Worm (Caenorhabditis elegans) whole organism, young adult: Measurements from ENCODE around the gene attf-3.
A peak's percentile ranks its signal among the peaks of the same experiment; 100 is the strongest.

Experiments used
- B0336.3 ChIP-seq: fragments of 200-800 bp; sonication (Bioruptor generic); IDR thresholded peaks from 2 replicates; pipeline ENCODE4 v1.3.6; 2022; ENCODE audit warnings: missing genetic modification characterization, missing compliant biosample characterization
- C17E4.6 ChIP-seq: fragments of 200-800 bp; sonication (Bioruptor generic); IDR thresholded peaks from 2 replicates; pipeline ENCODE4 v1.3.6; 2022; ENCODE audit warnings: missing genetic modification reagents, missing genetic modification characterization, missing compliant biosample characterization
- F39B2.1 ChIP-seq: fragments of 200-800 bp; sonication (Bioruptor generic); IDR thresholded peaks from 2 replicates; pipeline ENCODE4 v1.3.6; 2022; ENCODE audit warnings: missing genetic modification reagents, missing genetic modification characterization, missing compliant biosample characterization
- F52B5.7 ChIP-seq: sonication (generic microtip); optimal IDR thresholded peaks from 2 replicates; lab custom pipeline; 2016; ENCODE audit warnings: mild to moderate bottlenecking, missing genetic modification characterization, missing compliant biosample characterization
- F55B11.4 ChIP-seq: sonication (generic microtip); optimal IDR thresholded peaks from 2 replicates; lab custom pipeline; 2016; ENCODE audit warnings: missing compliant biosample characterization, missing genetic modification characterization, borderline replicate concordance; ENCODE audit not compliant: insufficient read depth
- F57A8.1 ChIP-seq: fragments of 200-800 bp; sonication (Bioruptor generic); optimal IDR thresholded peaks from 2 replicates; lab custom pipeline; 2018; ENCODE audit warnings: mild to moderate bottlenecking, missing genetic modification characterization, moderate library complexity, missing compliant biosample characterization
- Y56A3A.18 ChIP-seq: fragments of 200-800 bp; sonication (Bioruptor generic); IDR thresholded peaks from 2 replicates; pipeline ENCODE4 v1.3.6; 2022; ENCODE audit warnings: missing genetic modification reagents, missing genetic modification characterization, missing compliant biosample characterization
- akir-1 ChIP-seq: fragments of 200-800 bp; sonication (Bioruptor generic); optimal IDR thresholded peaks from 2 replicates; lab custom pipeline; 2018; ENCODE audit warnings: mild to moderate bottlenecking, missing genetic modification characterization, moderate library complexity, missing compliant biosample characterization
- ama-1 ChIP-seq, 3 experiments: fragments of 150-350 bp in 1 of 3; sonication (generic microtip) in 2 of 3; optimal IDR thresholded peaks; 2 replicates each; lab custom pipeline; 2014 to 2018; ENCODE audit warnings: missing biosample characterization in 2 of 3, missing genetic modification characterization in 2 of 3, missing genetic modification reagents in 2 of 3
- aptf-2 ChIP-seq: fragments of 200-800 bp; sonication (Bioruptor generic); conservative IDR thresholded peaks from 2 replicates; pipeline ENCODE4 v1.3.6; 2022; ENCODE audit warnings: missing genetic modification reagents, missing genetic modification characterization, missing compliant biosample characterization
- ccch-3 ChIP-seq: fragments of 200-800 bp; sonication (Bioruptor generic); optimal IDR thresholded peaks from 2 replicates; lab custom pipeline; 2018; ENCODE audit warnings: mild to moderate bottlenecking, missing genetic modification characterization, missing compliant biosample characterization
- ceh-100 ChIP-seq: fragments of 200-800 bp; sonication (Bioruptor generic); IDR thresholded peaks from 2 replicates; pipeline ENCODE4 v1.3.6; 2022; ENCODE audit warnings: missing genetic modification reagents, missing genetic modification characterization, missing compliant biosample characterization
- ceh-27 ChIP-seq: fragments of 200-800 bp; sonication (Bioruptor generic); optimal IDR thresholded peaks from 2 replicates; lab custom pipeline; 2018; ENCODE audit warnings: mild to moderate bottlenecking, missing genetic modification characterization, moderate library complexity, missing compliant biosample characterization
- ceh-40 ChIP-seq: fragments of 200-800 bp; sonication (Bioruptor generic); IDR thresholded peaks from 2 replicates; pipeline ENCODE4 v1.3.6; 2022; ENCODE audit warnings: missing genetic modification characterization, missing compliant biosample characterization
- ceh-58 ChIP-seq: fragments of 200-800 bp; sonication (Bioruptor generic); IDR thresholded peaks from 2 replicates; pipeline ENCODE4 v1.3.6; 2022; ENCODE audit warnings: missing genetic modification characterization, missing compliant biosample characterization
- dox-1 ChIP-seq: fragments of 200-800 bp; sonication (Bioruptor generic); IDR thresholded peaks from 2 replicates; pipeline ENCODE4 v1.3.6; 2022; ENCODE audit warnings: missing genetic modification reagents, missing genetic modification characterization, missing compliant biosample characterization
- dpff-1 ChIP-seq: sonication (generic microtip); optimal IDR thresholded peaks from 2 replicates; lab custom pipeline; 2017; ENCODE audit warnings: mild to moderate bottlenecking, missing genetic modification characterization, missing compliant biosample characterization
- dpl-1 ChIP-seq: fragments of 150-350 bp; optimal IDR thresholded peaks from 2 replicates; lab custom pipeline; 2014; ENCODE audit warnings: missing biosample characterization, missing genetic modification reagents, missing genetic modification characterization
- egrh-3 ChIP-seq: fragments of 200-800 bp; sonication (Bioruptor generic); IDR thresholded peaks from 2 replicates; pipeline ENCODE4 v1.3.6; 2022; ENCODE audit warnings: missing genetic modification reagents, missing genetic modification characterization, missing compliant biosample characterization
- ets-4 ChIP-seq: fragments of 200-800 bp; sonication (Bioruptor generic); optimal IDR thresholded peaks from 2 replicates; lab custom pipeline; 2018; ENCODE audit warnings: mild to moderate bottlenecking, missing genetic modification characterization, missing compliant biosample characterization
- gei-17 ChIP-seq: fragments of 200-800 bp; sonication (Bioruptor generic); optimal IDR thresholded peaks from 2 replicates; lab custom pipeline; 2018; ENCODE audit warnings: mild to moderate bottlenecking, missing genetic modification characterization, missing compliant biosample characterization
- hmg-1.2 ChIP-seq: fragments of 200-800 bp; sonication (Bioruptor generic); IDR thresholded peaks from 2 replicates; pipeline ENCODE4 v1.3.6; 2022; ENCODE audit warnings: missing genetic modification reagents, missing genetic modification characterization, missing compliant biosample characterization
- hsf-1 ChIP-seq: fragments of 200-800 bp; sonication (Bioruptor generic); IDR thresholded peaks from 2 replicates; pipeline ENCODE4 v1.3.6; 2022; ENCODE audit warnings: missing genetic modification reagents, missing genetic modification characterization, missing compliant biosample characterization
- let-526 ChIP-seq: fragments of 200-800 bp; sonication (Bioruptor generic); IDR thresholded peaks from 2 replicates; pipeline ENCODE4 v1.3.6; 2022; ENCODE audit warnings: missing genetic modification reagents, missing genetic modification characterization, missing compliant biosample characterization
- let-607 ChIP-seq, 2 experiments: fragments of 200-800 bp in 1 of 2; sonication (Bioruptor generic) in 1 of 2; sonication (generic microtip) in 1 of 2; optimal IDR thresholded peaks; 2 replicates each; lab custom pipeline; 2016 to 2018; ENCODE audit warnings: mild to moderate bottlenecking in 2 of 2, missing compliant biosample characterization in 2 of 2, missing genetic modification characterization in 2 of 2, moderate library complexity in 2 of 2, missing genotype in 1 of 2
- lin-35 ChIP-seq, 3 experiments: fragments of 150-350 bp in 2 of 3; sonication (generic microtip) in 1 of 3; optimal IDR thresholded peaks; 2 replicates each; lab custom pipeline; 2014 to 2018; ENCODE audit warnings: missing biosample characterization in 3 of 3, missing genetic modification characterization in 3 of 3, missing genetic modification reagents in 3 of 3
- lir-1 ChIP-seq: fragments of 200-800 bp; sonication (Bioruptor generic); conservative IDR thresholded peaks from 2 replicates; pipeline ENCODE4 v1.3.6; 2022; ENCODE audit warnings: missing genetic modification reagents, missing genetic modification characterization, missing compliant biosample characterization
- madf-3 ChIP-seq: fragments of 200-800 bp; sonication (Bioruptor generic); IDR thresholded peaks from 2 replicates; pipeline ENCODE4 v1.3.6; 2022; ENCODE audit warnings: missing genetic modification reagents, missing genetic modification characterization, missing compliant biosample characterization
- madf-8 ChIP-seq: fragments of 200-800 bp; sonication (Bioruptor generic); conservative IDR thresholded peaks from 2 replicates; pipeline ENCODE4 v1.3.6; 2022; ENCODE audit warnings: missing genetic modification reagents, missing genetic modification characterization, missing compliant biosample characterization
- mes-4 ChIP-seq: sonication (generic microtip); optimal IDR thresholded peaks from 2 replicates; lab custom pipeline; 2016; ENCODE audit warnings: missing genotype, missing genetic modification characterization, missing compliant biosample characterization
- nfya-2 ChIP-seq: fragments of 200-800 bp; sonication (Bioruptor generic); IDR thresholded peaks from 2 replicates; pipeline ENCODE4 v1.3.6; 2022; ENCODE audit warnings: missing genetic modification reagents, missing genetic modification characterization, missing compliant biosample characterization
- nfyb-1 ChIP-seq: fragments of 200-800 bp; sonication (Bioruptor generic); IDR thresholded peaks from 2 replicates; pipeline ENCODE4 v1.3.6; 2022; ENCODE audit warnings: missing genetic modification reagents, missing genetic modification characterization, missing compliant biosample characterization
- nhr-179 ChIP-seq: sonication (generic microtip); optimal IDR thresholded peaks from 2 replicates; lab custom pipeline; 2016; ENCODE audit warnings: mild to moderate bottlenecking, missing genetic modification characterization, missing compliant biosample characterization
- nhr-80 ChIP-seq: sonication (generic microtip); optimal IDR thresholded peaks from 2 replicates; lab custom pipeline; 2016; ENCODE audit warnings: missing genetic modification characterization, missing compliant biosample characterization
- pbrm-1 ChIP-seq: fragments of 200-800 bp; sonication (Bioruptor generic); IDR thresholded peaks from 2 replicates; pipeline ENCODE4 v1.3.6; 2022; ENCODE audit warnings: missing genetic modification reagents, missing genetic modification characterization, missing compliant biosample characterization
- snpc-1.3 ChIP-seq: sonication (generic microtip); optimal IDR thresholded peaks from 2 replicates; lab custom pipeline; 2017; ENCODE audit warnings: missing genetic modification characterization, mild to moderate bottlenecking, missing compliant biosample characterization, antibody characterized with exemption, moderate library complexity, missing genotype, missing genetic modification reagents; ENCODE audit not compliant: insufficient read depth
- somi-1 ChIP-seq: fragments of 200-800 bp; sonication (Bioruptor generic); optimal IDR thresholded peaks from 2 replicates; lab custom pipeline; 2018; ENCODE audit warnings: mild to moderate bottlenecking, missing genetic modification characterization, missing compliant biosample characterization
- unc-62 ChIP-seq: fragments of 150-350 bp; optimal IDR thresholded peaks from 2 replicates; lab custom pipeline; 2014; ENCODE audit warnings: missing biosample characterization, missing genetic modification reagents, missing genetic modification characterization
- zfh-2 ChIP-seq: fragments of 200-800 bp; sonication (Bioruptor generic); conservative IDR thresholded peaks from 2 replicates; pipeline ENCODE4 v1.3.6; 2022; ENCODE audit warnings: missing genetic modification reagents, missing genetic modification characterization, missing compliant biosample characterization
- zim-3 ChIP-seq: sonication (generic microtip); optimal IDR thresholded peaks from 2 replicates; lab custom pipeline; 2017; ENCODE audit warnings: mild to moderate bottlenecking, missing genetic modification characterization, moderate library complexity, missing compliant biosample characterization
- ztf-18 ChIP-seq: sonication (generic microtip); optimal IDR thresholded peaks from 2 replicates; lab custom pipeline; 2016; ENCODE audit warnings: missing genotype, mild to moderate bottlenecking, missing genetic modification characterization, missing compliant biosample characterization
- ztf-22 ChIP-seq: fragments of 200-800 bp; sonication (Bioruptor generic); optimal IDR thresholded peaks from 2 replicates; lab custom pipeline; 2018; ENCODE audit warnings: mild to moderate bottlenecking, missing genetic modification characterization, moderate library complexity, missing compliant biosample characterization
- ztf-3 ChIP-seq: fragments of 200-800 bp; sonication (Bioruptor generic); optimal IDR thresholded peaks from 2 replicates; lab custom pipeline; 2018; ENCODE audit warnings: mild to moderate bottlenecking, missing genetic modification characterization, missing compliant biosample characterization

The attf-3 gene

ce11 chrIII:64747-65625 lies 21.2 kb downstream of the attf-3 start:
- TF ChIP-seq pbrm-1 (GFP tag; lab: Robert Waterston, UW) (peak; percentile 28; the same call in 1 of the 2 replicates), C17E4.6 (GFP tag; lab: Robert Waterston, UW) (no peak), ceh-40 (0 out of 2 replicates have a peak, but pooled peaks have one; percentile 40), B0336.3 (GFP tag; lab: Robert Waterston, UW) (0 out of 2 replicates have a peak, but pooled peaks have one; percentile 40), dpff-1 (tag; lab: Kevin White, UChicago) (peak; percentile 13), nfyb-1 (peak; percentile 67), F57A8.1 (peak; percentile 45), ztf-18 (tag; lab: Kevin White, UChicago) (no peak), gei-17 (GFP tag; lab: Kevin White, UChicago) (no peak), nfya-2 (GFP tag; lab: Robert Waterston, UW) (0 out of 2 replicates have a peak, but pooled peaks have one; percentile 23), hsf-1 (GFP tag; lab: Robert Waterston, UW) (0 out of 2 replicates have a peak, but pooled peaks have one; percentile 16), zfh-2 (peak; percentile 62; the same call in 1 of the 2 replicates), F52B5.7 (tag; lab: Kevin White, UChicago) (peak; percentile 36), dox-1 (GFP tag; lab: Robert Waterston, UW) (peak; percentile 60), madf-3 (GFP tag; lab: Robert Waterston, UW) (0 out of 2 replicates have a peak, but pooled peaks have one; percentile 64), ceh-100 (no peak), snpc-1.3 (no peak), ztf-22 (GFP tag; lab: Kevin White, UChicago) (no peak), egrh-3 (GFP tag; lab: Robert Waterston, UW) (0 out of 2 replicates have a peak, but pooled peaks have one; percentile 3), hmg-1.2 (peak; percentile 28; the same call in 1 of the 2 replicates), ama-1 (optimal IDR thresholded peaks at IDR 0.05; lab: Kevin White, UChicago) (peak; percentile 11), ama-1 (GFP tag; optimal IDR thresholded peaks at IDR 0.05; lab: Kevin White, UChicago) (no peak)

ce11 chrIII:63584-64316 lies 22.4 kb downstream of the attf-3 start:
- no peak for TF ChIP-seq F39B2.1
- peak; percentile 58 for TF ChIP-seq somi-1 (GFP tag; lab: Kevin White, UChicago)
- no peak for TF ChIP-seq snpc-1.3
- no peak for TF ChIP-seq lin-35 (GFP tag; optimal IDR thresholded peaks at IDR 0.05; lab: Kevin White, UChicago)
- TF ChIP-seq let-526 (GFP tag; lab: Robert Waterston, UW), result peak; percentile 72; the same call in 1 of the 2 replicates
- TF ChIP-seq lir-1 (GFP tag; lab: Robert Waterston, UW), result no peak
- TF ChIP-seq F57A8.1, result no peak
- no peak for TF ChIP-seq ceh-27 (GFP tag; lab: Kevin White, UChicago)
- no peak for TF ChIP-seq ztf-18 (tag; lab: Kevin White, UChicago)
- TF ChIP-seq hsf-1 (GFP tag; lab: Robert Waterston, UW), result no peak
- TF ChIP-seq madf-8 (GFP tag; lab: Robert Waterston, UW), result no peak
- no peak for TF ChIP-seq gei-17 (GFP tag; lab: Kevin White, UChicago)
- TF ChIP-seq F55B11.4 (tag; lab: Kevin White, UChicago), result no peak
- TF ChIP-seq ccch-3 (GFP tag; lab: Kevin White, UChicago), result no peak
- TF ChIP-seq Y56A3A.18 (GFP tag; lab: Robert Waterston, UW), result no peak
- TF ChIP-seq zim-3 (tag; lab: Kevin White, UChicago), result no peak
- no peak for TF ChIP-seq ceh-58
- no peak for TF ChIP-seq ztf-3 (GFP tag; lab: Kevin White, UChicago)
- TF ChIP-seq akir-1, result no peak
- TF ChIP-seq nhr-80 (tag; lab: Kevin White, UChicago), result no peak
- TF ChIP-seq dpl-1, result no peak
- 0 out of 2 replicates have a peak, but pooled peaks have one; percentile 52 for TF ChIP-seq ceh-40
- TF ChIP-seq aptf-2 (GFP tag; lab: Robert Waterston, UW), result no peak
- TF ChIP-seq let-607 (tag; optimal IDR thresholded peaks at IDR 0.05; lab: Kevin White, UChicago), result no peak
- no peak for TF ChIP-seq ets-4 (GFP tag; lab: Kevin White, UChicago)
- TF ChIP-seq nhr-179 (tag; lab: Kevin White, UChicago), result no peak
- TF ChIP-seq unc-62 (GFP tag; lab: Kevin White, UChicago), result no peak
- no peak for TF ChIP-seq mes-4 (tag; lab: Kevin White, UChicago)
